Worm (Caenorhabditis elegans) whole organism, L1 larva: ENCODE data around the gene dvc-1.
"Not testable (repeated sequence)": the region's sequence is repeated elsewhere in the genome, so short reads cannot be mapped to it uniquely, and the experiment has no call there.

Experiments
- F16B12.6 ChIP-seq: fragments of 150-350 bp; optimal IDR thresholded peaks from 2 replicates; lab custom pipeline; 2014; ENCODE audit warnings: missing biosample characterization, missing genetic modification characterization
- Y116A8C.19 ChIP-seq: sonication (generic microtip); optimal IDR thresholded peaks from 2 replicates; lab custom pipeline; 2016; ENCODE audit warnings: missing compliant biosample characterization, missing genetic modification characterization, borderline replicate concordance
- aha-1 ChIP-seq: fragments of 150-350 bp; optimal IDR thresholded peaks from 2 replicates; lab custom pipeline; 2014; ENCODE audit warnings: missing biosample characterization, missing genetic modification characterization
- ama-1 ChIP-seq: fragments of 150-350 bp; optimal IDR thresholded peaks from 2 replicates; lab custom pipeline; 2014
- ceh-88 ChIP-seq: fragments of 200-800 bp; sonication (Bioruptor generic); IDR thresholded peaks from 2 replicates; pipeline ENCODE4 v1.3.6; 2022; ENCODE audit warnings: missing genetic modification characterization, missing compliant biosample characterization
- ceh-90 ChIP-seq: sonication (generic microtip); optimal IDR thresholded peaks from 2 replicates; lab custom pipeline; 2016; ENCODE audit warnings: missing genetic modification characterization, missing compliant biosample characterization
- dsc-1 ChIP-seq: sonication (generic microtip); optimal IDR thresholded peaks from 2 replicates; lab custom pipeline; 2016; ENCODE audit warnings: mild to moderate bottlenecking, missing genetic modification characterization, missing compliant biosample characterization
- efl-1 ChIP-seq, 4 experiments: fragments of 150-350 bp; optimal IDR thresholded peaks in 3 of 4; peaks in 1 of 4; 1 replicate in 1 of 4; 2 replicates in 3 of 4; lab custom pipeline; 2014; ENCODE audit warnings: missing biosample characterization in 2 of 4, missing genetic modification characterization in 2 of 4, missing genetic modification reagents in 2 of 4
- efl-3 ChIP-seq: fragments of 200-800 bp; sonication (Bioruptor generic); optimal IDR thresholded peaks from 2 replicates; lab custom pipeline; 2018; ENCODE audit warnings: mild to moderate bottlenecking, missing genetic modification characterization, missing compliant biosample characterization
- egl-27 ChIP-seq, 2 experiments: fragments of 150-350 bp in 1 of 2; sonication (generic microtip); optimal IDR thresholded peaks; 3 replicates each; lab custom pipeline; 2017 to 2018; ENCODE audit warnings: missing biosample characterization in 2 of 2, missing genetic modification characterization in 2 of 2, missing genetic modification reagents in 2 of 2
- elt-2 ChIP-seq: sonication (generic microtip); optimal IDR thresholded peaks from 2 replicates; lab custom pipeline; 2016; ENCODE audit warnings: missing genetic modification characterization, mild to moderate bottlenecking, inconsistent platforms, missing compliant biosample characterization, missing genetic modification reagents
- ets-5 ChIP-seq: fragments of 200-800 bp; sonication (Bioruptor generic); IDR thresholded peaks from 2 replicates; pipeline ENCODE4 v1.3.6; 2022; ENCODE audit warnings: missing genetic modification characterization, missing compliant biosample characterization
- fkh-10 ChIP-seq: sonication (generic microtip); optimal IDR thresholded peaks from 2 replicates; lab custom pipeline; 2017; ENCODE audit warnings: missing biosample characterization, missing genetic modification reagents, missing genetic modification characterization
- fkh-8 ChIP-seq: sonication (generic microtip); optimal IDR thresholded peaks from 2 replicates; lab custom pipeline; 2016; ENCODE audit warnings: mild to moderate bottlenecking, missing genetic modification characterization, missing compliant biosample characterization
- fos-1 ChIP-seq: fragments of 150-350 bp; optimal IDR thresholded peaks from 2 replicates; lab custom pipeline; 2014; ENCODE audit warnings: missing biosample characterization, missing genetic modification characterization
- grh-1 ChIP-seq: fragments of 200-800 bp; sonication (Bioruptor generic); IDR thresholded peaks from 2 replicates; pipeline ENCODE4 v1.3.6; 2022; ENCODE audit warnings: missing genetic modification reagents, missing genetic modification characterization, missing compliant biosample characterization
- hpl-2 ChIP-seq: fragments of 150-350 bp; optimal IDR thresholded peaks from 2 replicates; lab custom pipeline; 2014; ENCODE audit warnings: missing biosample characterization, missing genetic modification reagents, missing genetic modification characterization
- irx-1 ChIP-seq: sonication (generic microtip); optimal IDR thresholded peaks from 2 replicates; lab custom pipeline; 2016; ENCODE audit warnings: missing genetic modification characterization, missing compliant biosample characterization
- mab-9 ChIP-seq: fragments of 200-800 bp; sonication (Bioruptor generic); IDR thresholded peaks from 2 replicates; pipeline ENCODE4 v1.3.6; 2022; ENCODE audit warnings: missing genetic modification reagents, missing genetic modification characterization, missing compliant biosample characterization
- mdl-1 ChIP-seq, 2 experiments: fragments of 150-350 bp; optimal IDR thresholded peaks; 2 replicates each; lab custom pipeline; 2014 to 2017; ENCODE audit warnings: missing biosample characterization in 2 of 2, missing genetic modification characterization in 2 of 2, inconsistent platforms in 1 of 2
- nhr-11 ChIP-seq: fragments of 150-350 bp; optimal IDR thresholded peaks from 2 replicates; lab custom pipeline; 2014; ENCODE audit warnings: missing biosample characterization, missing genetic modification characterization
- nhr-20 ChIP-seq: sonication (generic microtip); optimal IDR thresholded peaks from 2 replicates; lab custom pipeline; 2016; ENCODE audit warnings: mild to moderate bottlenecking, missing genetic modification characterization, missing compliant biosample characterization
- nhr-237 ChIP-seq: fragments of 150-350 bp; optimal IDR thresholded peaks from 2 replicates; lab custom pipeline; 2014; ENCODE audit warnings: missing biosample characterization, missing genetic modification characterization
- nhr-76 ChIP-seq: sonication (generic microtip); optimal IDR thresholded peaks from 2 replicates; lab custom pipeline; 2017; ENCODE audit warnings: missing biosample characterization, missing genetic modification characterization
- nhr-84 ChIP-seq: sonication (generic microtip); optimal IDR thresholded peaks from 2 replicates; lab custom pipeline; 2017; ENCODE audit warnings: missing biosample characterization, missing genetic modification characterization
- nhr-90 ChIP-seq: sonication (generic microtip); optimal IDR thresholded peaks from 2 replicates; lab custom pipeline; 2016; ENCODE audit warnings: mild to moderate bottlenecking, missing genetic modification characterization, missing compliant biosample characterization; ENCODE audit not compliant: poor library complexity
- pag-3 ChIP-seq: sonication (generic microtip); optimal IDR thresholded peaks from 2 replicates; lab custom pipeline; 2017; ENCODE audit warnings: missing genetic modification characterization, mild to moderate bottlenecking, missing compliant biosample characterization, antibody characterized with exemption, borderline replicate concordance; ENCODE audit not compliant: insufficient read depth
- pqm-1 ChIP-seq: sonication (generic microtip); optimal IDR thresholded peaks from 3 replicates; lab custom pipeline; 2017; ENCODE audit warnings: missing biosample characterization, missing genetic modification characterization
- rnt-1 ChIP-seq: sonication (generic microtip); optimal IDR thresholded peaks from 2 replicates; lab custom pipeline; 2016; ENCODE audit warnings: mild to moderate bottlenecking, missing genetic modification characterization, moderate library complexity, missing compliant biosample characterization
- skn-1 ChIP-seq: fragments of 150-350 bp; optimal IDR thresholded peaks from 2 replicates; lab custom pipeline; 2014; ENCODE audit warnings: missing biosample characterization, missing genetic modification characterization
- snpc-4 ChIP-seq: fragments of 150-350 bp; optimal IDR thresholded peaks from 2 replicates; lab custom pipeline; 2014; ENCODE audit warnings: missing biosample characterization, missing genetic modification characterization
- swsn-7 ChIP-seq: sonication (generic microtip); optimal IDR thresholded peaks from 2 replicates; lab custom pipeline; 2016; ENCODE audit warnings: missing genetic modification characterization, missing compliant biosample characterization
- tbx-2 ChIP-seq: sonication (generic microtip); optimal IDR thresholded peaks from 2 replicates; lab custom pipeline; 2016; ENCODE audit warnings: missing genetic modification characterization, missing compliant biosample characterization
- unc-130 ChIP-seq: fragments of 150-350 bp; optimal IDR thresholded peaks from 2 replicates; lab custom pipeline; 2017; ENCODE audit warnings: missing biosample characterization, missing genetic modification characterization, inconsistent platforms
- unc-30 ChIP-seq: sonication (generic microtip); optimal IDR thresholded peaks from 2 replicates; lab custom pipeline; 2017; ENCODE audit warnings: missing biosample characterization, missing genetic modification characterization
- unc-62 ChIP-seq: fragments of 150-350 bp; optimal IDR thresholded peaks from 2 replicates; lab custom pipeline; 2014; ENCODE audit warnings: missing biosample characterization, missing genetic modification reagents, missing genetic modification characterization
- unc-86 ChIP-seq: sonication (generic microtip); optimal IDR thresholded peaks from 2 replicates; lab custom pipeline; 2016; ENCODE audit warnings: missing genetic modification characterization, missing compliant biosample characterization
- unc-98 ChIP-seq: fragments of 200-800 bp; sonication (Bioruptor generic); IDR thresholded peaks from 2 replicates; pipeline ENCODE4 v1.3.6; 2022; ENCODE audit warnings: missing genetic modification characterization, missing compliant biosample characterization
- ztf-11 ChIP-seq, 2 experiments: sonication (generic microtip); optimal IDR thresholded peaks; 2 replicates each; lab custom pipeline; 2016 to 2017; ENCODE audit warnings: missing genetic modification characterization in 2 of 2, missing biosample characterization in 1 of 2, missing compliant biosample characterization in 1 of 2

The dvc-1 gene

DNA sequence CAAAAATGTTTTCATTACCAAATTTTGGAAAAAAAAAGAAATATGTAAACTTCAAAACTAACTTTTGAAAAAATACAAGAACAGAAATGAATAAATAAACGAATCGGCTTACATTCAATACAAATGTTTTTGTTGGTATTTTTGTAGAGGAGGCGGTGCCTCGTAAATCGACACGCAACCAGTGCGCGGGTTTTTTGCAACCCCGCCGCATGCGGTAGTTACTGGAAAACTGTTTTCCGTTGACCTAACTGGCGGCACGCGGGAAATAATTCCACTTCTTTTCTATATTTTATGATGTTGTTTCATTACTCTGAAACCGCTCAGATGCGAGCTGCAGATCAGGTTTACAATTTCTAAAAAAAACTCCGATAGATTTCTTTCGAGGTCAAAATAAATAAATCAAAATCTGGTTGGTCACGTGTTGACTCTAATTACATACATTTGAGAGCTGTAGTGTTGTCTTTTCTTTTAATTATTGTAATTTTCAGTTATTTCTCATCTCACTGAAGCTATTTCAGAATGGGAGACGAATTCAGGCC is at the start of gene dvc-1, which contains the start of gene ima-1 (continued):
- TF ChIP-seq skn-1 (peak; percentile 53), aha-1 (tag; lab: Kevin White, UChicago) (no peak), fkh-10 (GFP tag; lab: Kevin White, UChicago) (peak; percentile 13), ztf-11 (tag; optimal IDR thresholded peaks at IDR 0.05; lab: Kevin White, UChicago) (peak in 1 of 2 experiments; percentile 13), fos-1 (tag; lab: Kevin White, UChicago) (no peak), nhr-11 (tag; lab: Kevin White, UChicago) (no peak), ceh-88 (GFP tag; lab: Robert Waterston, UW) (peak; percentile 53; the same call in 1 of the 2 replicates), egl-27 (tag; optimal IDR thresholded peaks at IDR 0.05; lab: Kevin White, UChicago) (no peak), mab-9 (no peak), F16B12.6 (peak; percentile 31), fkh-8 (tag; lab: Kevin White, UChicago) (no peak), ceh-90 (tag; lab: Kevin White, UChicago) (no peak), ets-5 (GFP tag; lab: Robert Waterston, UW) (no peak), unc-98 (GFP tag; lab: Robert Waterston, UW) (no peak), efl-3 (GFP tag; lab: Kevin White, UChicago) (no peak), grh-1 (GFP tag; lab: Robert Waterston, UW) (peak; percentile 51; the same call in 1 of the 2 replicates), nhr-76 (peak; percentile 24), irx-1 (no peak), unc-86 (tag; lab: Kevin White, UChicago) (no peak), snpc-4 (tag; lab: Kevin White, UChicago) (peak; percentile 42), tbx-2 (peak; percentile 51), unc-62 (no peak), unc-30 (tag; lab: Kevin White, UChicago) (no peak), hpl-2 (GFP tag; lab: Kevin White, UChicago) (peak; percentile 25), elt-2 (tag; lab: Kevin White, UChicago) (peak; percentile 41), efl-1 (optimal IDR thresholded peaks at IDR 0.05; lab: Kevin White, UChicago) (peak; percentile 67 to 69), efl-1 (GFP tag; optimal IDR thresholded peaks at IDR 0.05 in 1 of 2; lab: Kevin White, UChicago) (peak; percentile 56 to 97), ama-1 (lab: Kevin White, UChicago) (no peak), nhr-84 (tag; lab: Kevin White, UChicago) (no peak), swsn-7 (peak; percentile 71), nhr-237 (tag; lab: Kevin White, UChicago) (peak; percentile 7), mdl-1 (tag; optimal IDR thresholded peaks at IDR 0.05; lab: Kevin White, UChicago) (peak in 1 of 2 experiments; percentile 36), pag-3 (tag; lab: Kevin White, UChicago) (no peak)

ce11 chrV:11286114-11286513 is 47.0 kb upstream of the dvc-1 start, which contains the start of gene C03E10.3:
Gene C03E10.3 (plus strand): TSS chrV:11286414.
- not testable (repeated sequence) for TF ChIP-seq efl-1 (optimal IDR thresholded peaks at IDR 0.05; lab: Kevin White, UChicago)
- TF ChIP-seq efl-1 (GFP tag; optimal IDR thresholded peaks at IDR 0.05 in 1 of 2; lab: Kevin White, UChicago) = peak in 1 of 2 experiments; percentile 40

DNA sequence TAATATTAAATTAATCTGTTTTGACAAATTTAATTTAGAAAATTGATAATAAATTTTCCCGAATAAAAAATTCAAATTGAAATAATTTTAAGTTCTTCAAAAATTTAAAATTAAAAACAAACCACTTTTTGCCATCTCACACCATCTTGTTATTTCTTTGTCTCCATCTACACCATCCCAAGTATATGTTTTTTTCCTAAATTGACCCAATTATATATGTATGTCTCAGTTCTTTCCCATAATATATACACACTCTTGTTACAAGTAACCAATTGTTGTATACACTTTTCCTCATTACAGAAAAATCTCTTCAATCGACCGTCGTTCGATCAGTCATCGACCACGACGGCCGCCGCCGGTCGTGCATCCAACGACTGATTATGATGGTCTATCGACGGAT is 43.1 kb upstream of the dvc-1 start, which contains the start of gene gly-20:
Gene gly-20, plus strand, starts transcription at position 301 of the 400 bp plus-strand sequence.
- TF ChIP-seq mdl-1 (tag; optimal IDR thresholded peaks at IDR 0.05; lab: Kevin White, UChicago) (no peak), elt-2 (tag; lab: Kevin White, UChicago) (no peak), pqm-1 (tag; lab: Kevin White, UChicago) (no peak), unc-130 (tag; lab: Kevin White, UChicago) (no peak), dsc-1 (tag; lab: Kevin White, UChicago) (no peak), pag-3 (tag; lab: Kevin White, UChicago) (no peak), nhr-90 (tag; lab: Kevin White, UChicago) (no peak), nhr-237 (tag; lab: Kevin White, UChicago) (no peak), Y116A8C.19 (tag; lab: Kevin White, UChicago) (no peak), fos-1 (tag; lab: Kevin White, UChicago) (no peak), rnt-1 (tag; lab: Kevin White, UChicago) (no peak), nhr-20 (no peak)
